In genomic region chrII:12518008-12518407, ce11 we compare ENCODE assay signal across 3 worm cellular contexts.
A peak's percentile ranks its signal among the peaks of the same experiment; 100 is the strongest.
TF ChIP-seq lines count a peak whose summit lies in the region.

No protein-coding gene starts in this region.

TF ChIP-seq in whole organism, L3 larva, 47 proteins besides CTCF, POLR2A, EP300 and RAD21:
- TF ChIP-seq tbx-2 (tag; optimal IDR thresholded peaks at IDR 0.05; lab: Kevin White, UChicago) (no peak), nhr-23 (tag; optimal IDR thresholded peaks at IDR 0.05; lab: Kevin White, UChicago) (no peak), nhr-77 (tag; optimal IDR thresholded peaks at IDR 0.05; lab: Kevin White, UChicago) (no peak), elt-2 (tag; optimal IDR thresholded peaks at IDR 0.05; lab: Kevin White, UChicago) (peak; percentile 12), egl-5 (tag; optimal IDR thresholded peaks at IDR 0.05; lab: Kevin White, UChicago) (no peak), elt-1 (tag; optimal IDR thresholded peaks at IDR 0.05; lab: Kevin White, UChicago) (no peak), pqm-1 (tag; optimal IDR thresholded peaks at IDR 0.05; lab: Kevin White, UChicago) (peak; percentile 28)

TF ChIP-seq in whole organism, L4 larva, 104 proteins besides CTCF, POLR2A, EP300 and RAD21:
- no peak for TF ChIP-seq snpc-1.2 (GFP tag; IDR thresholded peaks at IDR 0.05; lab: Robert Waterston, UW)
- peak; percentile 4 for TF ChIP-seq nhr-28 (tag; optimal IDR thresholded peaks at IDR 0.05; lab: Kevin White, UChicago)
- no peak for TF ChIP-seq snpc-4 (tag; optimal IDR thresholded peaks at IDR 0.05; lab: Kevin White, UChicago)
- peak; percentile 22 for TF ChIP-seq hlh-11 (tag; optimal IDR thresholded peaks at IDR 0.05; lab: Kevin White, UChicago)
- TF ChIP-seq mdt-29 (GFP tag; IDR thresholded peaks at IDR 0.05; lab: Robert Waterston, UW) = 0 out of 2 replicates have a peak, but pooled peaks have one; percentile 9
- TF ChIP-seq F26F4.8 (GFP tag; conservative IDR thresholded peaks at IDR 0.05; lab: Robert Waterston, UW) = no peak
- no peak for TF ChIP-seq ceh-82 (tag; optimal IDR thresholded peaks at IDR 0.05; lab: Kevin White, UChicago)
- no peak for TF ChIP-seq nhr-10 (tag; optimal IDR thresholded peaks at IDR 0.05; lab: Kevin White, UChicago)
- TF ChIP-seq dmd-6 (GFP tag; IDR thresholded peaks at IDR 0.05; lab: Robert Waterston, UW) = peak; percentile 23; the same call in 1 of the 2 replicates
- peak in 1 of 2 experiments; percentile 47 for TF ChIP-seq unc-62 (GFP tag; optimal IDR thresholded peaks at IDR 0.05 in 1 of 2; lab: Kevin White, UChicago)
- no peak for TF ChIP-seq unc-62 (tag; optimal IDR thresholded peaks at IDR 0.05; lab: Kevin White, UChicago)
- TF ChIP-seq nhr-111 (GFP tag; optimal IDR thresholded peaks at IDR 0.05; lab: Kevin White, UChicago) = no peak
- no peak for TF ChIP-seq daf-16 (GFP tag; optimal IDR thresholded peaks at IDR 0.05; lab: Kevin White, UChicago)
- peak; percentile 45 for TF ChIP-seq daf-16 (tag; optimal IDR thresholded peaks at IDR 0.05; lab: Kevin White, UChicago)
- no peak for TF ChIP-seq zip-2 (tag; optimal IDR thresholded peaks at IDR 0.05; lab: Kevin White, UChicago)
- no peak for TF ChIP-seq Y48G9A.11 (GFP tag; IDR thresholded peaks at IDR 0.05; lab: Robert Waterston, UW)
- no peak for TF ChIP-seq dmd-8 (GFP tag; IDR thresholded peaks at IDR 0.05; lab: Robert Waterston, UW)
- no peak for TF ChIP-seq nhr-77 (tag; optimal IDR thresholded peaks at IDR 0.05; lab: Kevin White, UChicago)
- TF ChIP-seq php-3 (GFP tag; IDR thresholded peaks at IDR 0.05; lab: Robert Waterston, UW) = peak; percentile 38; the same call in 1 of the 2 replicates
- TF ChIP-seq dve-1 (tag; optimal IDR thresholded peaks at IDR 0.05; lab: Kevin White, UChicago; ENCODE audit: insufficient read depth) = peak; percentile 72

TF ChIP-seq in whole organism, young adult, 124 proteins besides CTCF, POLR2A, EP300 and RAD21:
- no peak for TF ChIP-seq efl-1 (GFP tag; optimal IDR thresholded peaks at IDR 0.05; lab: Kevin White, UChicago)
- TF ChIP-seq rcor-1 (GFP tag; IDR thresholded peaks at IDR 0.05; lab: Robert Waterston, UW) = no peak
- no peak for TF ChIP-seq unc-130 (GFP tag; optimal IDR thresholded peaks at IDR 0.05; lab: Kevin White, UChicago)
- TF ChIP-seq let-607 (tag; optimal IDR thresholded peaks at IDR 0.05; lab: Kevin White, UChicago) = peak; percentile 58
- TF ChIP-seq nhr-80 (tag; optimal IDR thresholded peaks at IDR 0.05; lab: Kevin White, UChicago) = peak; percentile 35
- no peak for TF ChIP-seq ztf-18 (tag; optimal IDR thresholded peaks at IDR 0.05; lab: Kevin White, UChicago)
- peak; percentile 34 for TF ChIP-seq unc-62 (GFP tag; optimal IDR thresholded peaks at IDR 0.05; lab: Kevin White, UChicago)
- no peak for TF ChIP-seq nfyb-1 (GFP tag; IDR thresholded peaks at IDR 0.05; lab: Robert Waterston, UW)
- TF ChIP-seq somi-1 (GFP tag; optimal IDR thresholded peaks at IDR 0.05; lab: Kevin White, UChicago) = no peak
- no peak for TF ChIP-seq tlf-1 (GFP tag; optimal IDR thresholded peaks at IDR 0.05; lab: Kevin White, UChicago)
- TF ChIP-seq hlh-12 (tag; optimal IDR thresholded peaks at IDR 0.05; lab: Kevin White, UChicago) = no peak
- TF ChIP-seq F55B11.4 (tag; optimal IDR thresholded peaks at IDR 0.05; lab: Kevin White, UChicago; ENCODE audit: borderline replicate concordance, insufficient read depth) = no peak
- no peak for TF ChIP-seq hsf-1 (GFP tag; IDR thresholded peaks at IDR 0.05; lab: Robert Waterston, UW)
- TF ChIP-seq zim-3 (tag; optimal IDR thresholded peaks at IDR 0.05; lab: Kevin White, UChicago) = no peak
TF ChIP-seq in whole organism, young adult: peak in this region for 3.
